ENCODE assay signal across 1 worm cellular context in the genomic region with DNA sequence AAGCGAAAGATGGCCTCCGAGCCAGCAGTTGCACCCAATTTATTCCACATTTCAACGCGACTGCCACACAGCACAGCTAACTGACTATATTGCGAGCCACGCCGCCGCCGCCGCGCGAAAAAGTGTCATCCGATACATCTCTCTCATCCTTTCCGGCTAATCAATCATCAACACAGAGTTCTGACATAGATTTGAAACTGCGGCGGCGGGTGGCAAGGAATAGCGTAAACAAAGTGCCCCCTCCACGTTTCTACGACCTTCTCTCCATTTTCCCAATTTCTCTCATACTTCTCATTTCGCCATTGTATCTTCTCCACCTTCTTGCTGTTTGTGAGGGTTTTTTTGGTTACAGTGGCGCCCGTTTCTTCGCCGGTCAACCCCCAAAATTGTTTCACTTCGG.
TF ChIP-seq lines count a peak whose summit lies in the region.

No protein-coding gene starts in this region.

TF ChIP-seq in whole organism, L4 larva, 104 proteins besides CTCF, POLR2A, EP300 and RAD21 (continued from another document):
- TF ChIP-seq T20F7.1 (GFP tag; optimal IDR thresholded peaks at IDR 0.05; lab: Kevin White, UChicago) (no peak), lin-29 (GFP tag; IDR thresholded peaks at IDR 0.05; lab: Robert Waterston, UW) (no peak), set-16 (GFP tag; IDR thresholded peaks at IDR 0.05; lab: Robert Waterston, UW) (no peak), zfp-2 (tag; optimal IDR thresholded peaks at IDR 0.05; lab: Kevin White, UChicago) (no peak), vab-7 (GFP tag; IDR thresholded peaks at IDR 0.05; lab: Robert Waterston, UW) (no peak), R02D3.7 (tag; optimal IDR thresholded peaks at IDR 0.05; lab: Kevin White, UChicago) (no peak), zag-1 (tag; optimal IDR thresholded peaks at IDR 0.05; lab: Kevin White, UChicago) (no peak), ZK546.5 (tag; optimal IDR thresholded peaks at IDR 0.05; lab: Kevin White, UChicago) (no peak), lin-38 (GFP tag; IDR thresholded peaks at IDR 0.05; lab: Robert Waterston, UW) (no peak), F37D6.2 (tag; optimal IDR thresholded peaks at IDR 0.05; lab: Kevin White, UChicago) (no peak), Y105C5A.15 (GFP tag; IDR thresholded peaks at IDR 0.05; lab: Robert Waterston, UW) (no peak), ceh-44 (GFP tag; IDR thresholded peaks at IDR 0.05; lab: Robert Waterston, UW) (no peak), lim-7 (GFP tag; IDR thresholded peaks at IDR 0.05; lab: Robert Waterston, UW) (no peak), T26A8.4 (GFP tag; IDR thresholded peaks at IDR 0.05; lab: Robert Waterston, UW) (no peak), snpc-4 (tag; optimal IDR thresholded peaks at IDR 0.05; lab: Kevin White, UChicago) (no peak), egl-27 (tag; optimal IDR thresholded peaks at IDR 0.05; lab: Kevin White, UChicago) (no peak), unc-130 (GFP tag; optimal IDR thresholded peaks at IDR 0.05; lab: Kevin White, UChicago) (no peak), tag-97 (GFP tag; IDR thresholded peaks at IDR 0.05; lab: Robert Waterston, UW) (no peak)
